Worm (Caenorhabditis elegans) whole organism, young adult: ENCODE results near the gene arv-1.

Source experiments
- F10E7.11 ChIP-seq: sonication (generic microtip); optimal IDR thresholded peaks from 2 replicates; lab custom pipeline; 2017; ENCODE audit warnings: mild to moderate bottlenecking, missing genetic modification characterization, moderate library complexity, missing compliant biosample characterization
- F37B4.10 ChIP-seq: fragments of 200-800 bp; sonication (Bioruptor generic); IDR thresholded peaks from 2 replicates; pipeline ENCODE4 v1.3.6; 2022; ENCODE audit warnings: missing genetic modification characterization, missing compliant biosample characterization
- F49E8.2 ChIP-seq: sonication (generic microtip); optimal IDR thresholded peaks from 3 replicates; lab custom pipeline; 2017; ENCODE audit warnings: missing genetic modification characterization, mild to moderate bottlenecking, missing compliant biosample characterization, antibody characterized with exemption, moderate library complexity; ENCODE audit not compliant: insufficient read depth
- K12H6.12 ChIP-seq: fragments of 200-800 bp; sonication (Bioruptor generic); optimal IDR thresholded peaks from 2 replicates; lab custom pipeline; 2018; ENCODE audit warnings: mild to moderate bottlenecking, missing genetic modification characterization, missing compliant biosample characterization
- Y56A3A.18 ChIP-seq: fragments of 200-800 bp; sonication (Bioruptor generic); IDR thresholded peaks from 2 replicates; pipeline ENCODE4 v1.3.6; 2022; ENCODE audit warnings: missing genetic modification reagents, missing genetic modification characterization, missing compliant biosample characterization
- ama-1 ChIP-seq, 3 experiments: fragments of 150-350 bp in 1 of 3; sonication (generic microtip) in 2 of 3; optimal IDR thresholded peaks; 2 replicates each; lab custom pipeline; 2014 to 2018; ENCODE audit warnings: missing biosample characterization in 2 of 3, missing genetic modification characterization in 2 of 3, missing genetic modification reagents in 2 of 3
- aptf-2 ChIP-seq: fragments of 200-800 bp; sonication (Bioruptor generic); conservative IDR thresholded peaks from 2 replicates; pipeline ENCODE4 v1.3.6; 2022; ENCODE audit warnings: missing genetic modification reagents, missing genetic modification characterization, missing compliant biosample characterization
- atf-7 ChIP-seq: sonication (generic microtip); optimal IDR thresholded peaks from 2 replicates; lab custom pipeline; 2017; ENCODE audit warnings: mild to moderate bottlenecking, missing genetic modification characterization, missing compliant biosample characterization
- bed-1 ChIP-seq: fragments of 200-800 bp; sonication (Bioruptor generic); IDR thresholded peaks from 2 replicates; pipeline ENCODE4 v1.3.6; 2022; ENCODE audit warnings: missing genetic modification reagents, missing genetic modification characterization, missing compliant biosample characterization
- bed-2 ChIP-seq: fragments of 200-800 bp; sonication (Bioruptor generic); IDR thresholded peaks from 2 replicates; pipeline ENCODE4 v1.3.6; 2022; ENCODE audit warnings: missing genetic modification reagents, missing genetic modification characterization, missing compliant biosample characterization
- ccch-3 ChIP-seq: fragments of 200-800 bp; sonication (Bioruptor generic); optimal IDR thresholded peaks from 2 replicates; lab custom pipeline; 2018; ENCODE audit warnings: mild to moderate bottlenecking, missing genetic modification characterization, missing compliant biosample characterization
- cebp-2 ChIP-seq: fragments of 200-800 bp; sonication (Bioruptor generic); IDR thresholded peaks from 2 replicates; pipeline ENCODE4 v1.3.6; 2022; ENCODE audit warnings: missing genetic modification characterization, missing compliant biosample characterization
- ceh-79 ChIP-seq: sonication (generic microtip); optimal IDR thresholded peaks from 2 replicates; lab custom pipeline; 2017; ENCODE audit warnings: mild to moderate bottlenecking, missing genetic modification characterization, missing compliant biosample characterization
- dpff-1 ChIP-seq: sonication (generic microtip); optimal IDR thresholded peaks from 2 replicates; lab custom pipeline; 2017; ENCODE audit warnings: mild to moderate bottlenecking, missing genetic modification characterization, missing compliant biosample characterization
- efl-1 ChIP-seq: fragments of 150-350 bp; optimal IDR thresholded peaks from 2 replicates; lab custom pipeline; 2014; ENCODE audit warnings: missing biosample characterization, missing genetic modification reagents, missing genetic modification characterization
- ekl-4 ChIP-seq: fragments of 200-800 bp; sonication (Bioruptor generic); IDR thresholded peaks from 2 replicates; pipeline ENCODE4 v1.3.6; 2022; ENCODE audit warnings: missing genetic modification reagents, missing genetic modification characterization, missing compliant biosample characterization
- ets-4 ChIP-seq: fragments of 200-800 bp; sonication (Bioruptor generic); optimal IDR thresholded peaks from 2 replicates; lab custom pipeline; 2018; ENCODE audit warnings: mild to moderate bottlenecking, missing genetic modification characterization, missing compliant biosample characterization
- fkh-3 ChIP-seq: sonication (generic microtip); optimal IDR thresholded peaks from 2 replicates; lab custom pipeline; 2016; ENCODE audit warnings: mild to moderate bottlenecking, missing genetic modification characterization, missing compliant biosample characterization
- him-1 ChIP-seq: sonication (generic microtip); optimal IDR thresholded peaks from 2 replicates; lab custom pipeline; 2016; ENCODE audit warnings: missing genotype, missing genetic modification reagents, missing genetic modification characterization, missing compliant biosample characterization
- hmg-1.2 ChIP-seq: fragments of 200-800 bp; sonication (Bioruptor generic); IDR thresholded peaks from 2 replicates; pipeline ENCODE4 v1.3.6; 2022; ENCODE audit warnings: missing genetic modification reagents, missing genetic modification characterization, missing compliant biosample characterization
- lag-1 ChIP-seq: fragments of 200-800 bp; sonication (Bioruptor generic); IDR thresholded peaks from 2 replicates; pipeline ENCODE4 v1.3.6; 2022; ENCODE audit warnings: missing genetic modification reagents, missing genetic modification characterization, missing compliant biosample characterization
- let-526 ChIP-seq: fragments of 200-800 bp; sonication (Bioruptor generic); IDR thresholded peaks from 2 replicates; pipeline ENCODE4 v1.3.6; 2022; ENCODE audit warnings: missing genetic modification reagents, missing genetic modification characterization, missing compliant biosample characterization
- let-607 ChIP-seq, 2 experiments: fragments of 200-800 bp in 1 of 2; sonication (Bioruptor generic) in 1 of 2; sonication (generic microtip) in 1 of 2; optimal IDR thresholded peaks; 2 replicates each; lab custom pipeline; 2016 to 2018; ENCODE audit warnings: mild to moderate bottlenecking in 2 of 2, missing compliant biosample characterization in 2 of 2, missing genetic modification characterization in 2 of 2, moderate library complexity in 2 of 2, missing genotype in 1 of 2
- lin-40 ChIP-seq: sonication (generic microtip); optimal IDR thresholded peaks from 2 replicates; lab custom pipeline; 2016; ENCODE audit warnings: missing genetic modification characterization, mild to moderate bottlenecking, missing compliant biosample characterization, missing genotype, missing genetic modification reagents
- lin-54 ChIP-seq: fragments of 200-800 bp; sonication (Bioruptor generic); optimal IDR thresholded peaks from 2 replicates; lab custom pipeline; 2018; ENCODE audit warnings: mild to moderate bottlenecking, missing genetic modification characterization, missing compliant biosample characterization
- lir-1 ChIP-seq: fragments of 200-800 bp; sonication (Bioruptor generic); conservative IDR thresholded peaks from 2 replicates; pipeline ENCODE4 v1.3.6; 2022; ENCODE audit warnings: missing genetic modification reagents, missing genetic modification characterization, missing compliant biosample characterization
- madf-10 ChIP-seq: sonication (generic microtip); optimal IDR thresholded peaks from 2 replicates; lab custom pipeline; 2016; ENCODE audit warnings: mild to moderate bottlenecking, missing genetic modification characterization, missing compliant biosample characterization
- mcd-1 ChIP-seq: fragments of 200-800 bp; sonication (Bioruptor generic); IDR thresholded peaks from 2 replicates; pipeline ENCODE4 v1.3.6; 2022; ENCODE audit warnings: missing genetic modification reagents, missing genetic modification characterization, missing compliant biosample characterization
- nfya-1 ChIP-seq: sonication (generic microtip); optimal IDR thresholded peaks from 2 replicates; lab custom pipeline; 2017; ENCODE audit warnings: antibody characterized with exemption, missing compliant biosample characterization, missing genetic modification characterization, borderline replicate concordance; ENCODE audit not compliant: insufficient read depth
- nfya-2 ChIP-seq: fragments of 200-800 bp; sonication (Bioruptor generic); IDR thresholded peaks from 2 replicates; pipeline ENCODE4 v1.3.6; 2022; ENCODE audit warnings: missing genetic modification reagents, missing genetic modification characterization, missing compliant biosample characterization
- nfyb-1 ChIP-seq: fragments of 200-800 bp; sonication (Bioruptor generic); IDR thresholded peaks from 2 replicates; pipeline ENCODE4 v1.3.6; 2022; ENCODE audit warnings: missing genetic modification reagents, missing genetic modification characterization, missing compliant biosample characterization
- nhr-27 ChIP-seq: fragments of 200-800 bp; sonication (Bioruptor generic); optimal IDR thresholded peaks from 2 replicates; lab custom pipeline; 2018; ENCODE audit warnings: mild to moderate bottlenecking, missing genetic modification characterization, moderate library complexity, missing compliant biosample characterization
- nhr-80 ChIP-seq: sonication (generic microtip); optimal IDR thresholded peaks from 2 replicates; lab custom pipeline; 2016; ENCODE audit warnings: missing genetic modification characterization, missing compliant biosample characterization
- rcor-1 ChIP-seq: fragments of 200-800 bp; sonication (Bioruptor generic); IDR thresholded peaks from 2 replicates; pipeline ENCODE4 v1.3.6; 2022; ENCODE audit warnings: missing genetic modification reagents, missing genetic modification characterization, missing compliant biosample characterization
- rec-8 ChIP-seq, 2 experiments: sonication (generic microtip); optimal IDR thresholded peaks; 2 replicates each; lab custom pipeline; 2016; ENCODE audit warnings: mild to moderate bottlenecking in 2 of 2, missing genetic modification characterization in 2 of 2, missing genetic modification reagents in 2 of 2, missing genotype in 2 of 2, missing biosample characterization in 1 of 2, missing compliant biosample characterization in 1 of 2, moderate library complexity in 1 of 2
- snpc-1.3 ChIP-seq: sonication (generic microtip); optimal IDR thresholded peaks from 2 replicates; lab custom pipeline; 2017; ENCODE audit warnings: missing genetic modification characterization, mild to moderate bottlenecking, missing compliant biosample characterization, antibody characterized with exemption, moderate library complexity, missing genotype, missing genetic modification reagents; ENCODE audit not compliant: insufficient read depth
- snpc-3.4 ChIP-seq: sonication (generic microtip); optimal IDR thresholded peaks from 2 replicates; lab custom pipeline; 2017; ENCODE audit warnings: missing genetic modification characterization, mild to moderate bottlenecking, missing compliant biosample characterization, antibody characterized with exemption, moderate library complexity, missing genotype, missing genetic modification reagents
- snpc-4 ChIP-seq, 5 experiments: fragments of 150-350 bp in 1 of 5; sonication (generic microtip) in 4 of 5; optimal IDR thresholded peaks; 2 replicates each; lab custom pipeline; 2014 to 2018; ENCODE audit warnings: missing genetic modification characterization in 5 of 5, missing biosample characterization in 3 of 5, antibody characterized with exemption in 2 of 5, mild to moderate bottlenecking in 2 of 5, missing compliant biosample characterization in 2 of 5, missing genotype in 2 of 5, moderate library complexity in 2 of 5, missing genetic modification reagents in 1 of 5
- tbp1 ChIP-seq: fragments of 200-800 bp; sonication (Bioruptor generic); optimal IDR thresholded peaks from 2 replicates; lab custom pipeline; 2018; ENCODE audit warnings: mild to moderate bottlenecking, missing genetic modification characterization, missing compliant biosample characterization
- tbx-9 ChIP-seq: sonication (generic microtip); optimal IDR thresholded peaks from 2 replicates; lab custom pipeline; 2016; ENCODE audit warnings: borderline replicate concordance, missing genetic modification characterization, inconsistent platforms, missing compliant biosample characterization
- zfh-2 ChIP-seq: fragments of 200-800 bp; sonication (Bioruptor generic); conservative IDR thresholded peaks from 2 replicates; pipeline ENCODE4 v1.3.6; 2022; ENCODE audit warnings: missing genetic modification reagents, missing genetic modification characterization, missing compliant biosample characterization
- ztf-22 ChIP-seq: fragments of 200-800 bp; sonication (Bioruptor generic); optimal IDR thresholded peaks from 2 replicates; lab custom pipeline; 2018; ENCODE audit warnings: mild to moderate bottlenecking, missing genetic modification characterization, moderate library complexity, missing compliant biosample characterization
- ztf-25 ChIP-seq: fragments of 200-800 bp; sonication (Bioruptor generic); IDR thresholded peaks from 2 replicates; pipeline ENCODE4 v1.3.6; 2022; ENCODE audit warnings: missing genetic modification reagents, missing genetic modification characterization, missing compliant biosample characterization
- ztf-26 ChIP-seq: sonication (generic microtip); optimal IDR thresholded peaks from 2 replicates; lab custom pipeline; 2017; ENCODE audit warnings: missing genetic modification characterization, missing compliant biosample characterization
- ztf-6 ChIP-seq: fragments of 200-800 bp; sonication (Bioruptor generic); IDR thresholded peaks from 2 replicates; pipeline ENCODE4 v1.3.6; 2022; ENCODE audit warnings: missing genetic modification reagents, missing genetic modification characterization, missing compliant biosample characterization

The arv-1 gene

ce11 chrII:10248355-10249041, 47.9 kb upstream of the arv-1 start, which contains the start of gene atad-3 (continued):
- TF ChIP-seq F49E8.2 (peak; percentile 49), ama-1 (optimal IDR thresholded peaks at IDR 0.05; lab: Kevin White, UChicago) (no peak), ama-1 (GFP tag; optimal IDR thresholded peaks at IDR 0.05; lab: Kevin White, UChicago) (no peak), lag-1 (GFP tag; lab: Robert Waterston, UW) (0 out of 2 replicates have a peak, but pooled peaks have one; percentile 68), Y56A3A.18 (GFP tag; lab: Robert Waterston, UW) (peak; percentile 62; the same call in 1 of the 2 replicates), ets-4 (no peak), aptf-2 (peak; percentile 94), mcd-1 (GFP tag; lab: Robert Waterston, UW) (peak; percentile 95), nhr-80 (tag; lab: Kevin White, UChicago) (peak; percentile 63), hmg-1.2 (GFP tag; lab: Robert Waterston, UW) (peak; percentile 78), snpc-4 (GFP tag; optimal IDR thresholded peaks at IDR 0.05; lab: Kevin White, UChicago) (peak; percentile 23), snpc-4 (tag; optimal IDR thresholded peaks at IDR 0.05; lab: Kevin White, UChicago) (peak; percentile 21 to 69 (median 52)), ccch-3 (peak; percentile 40), lin-40 (tag; lab: Kevin White, UChicago) (peak; percentile 73), rcor-1 (GFP tag; lab: Robert Waterston, UW) (peak; percentile 97), ztf-25 (GFP tag; lab: Robert Waterston, UW) (peak; percentile 98), bed-1 (GFP tag; lab: Robert Waterston, UW) (no peak), F37B4.10 (GFP tag; lab: Robert Waterston, UW) (0 out of 2 replicates have a peak, but pooled peaks have one; percentile 70), madf-10 (peak; percentile 87), ztf-26 (peak; percentile 33), ekl-4 (GFP tag; lab: Robert Waterston, UW) (peak; percentile 94), efl-1 (GFP tag; lab: Kevin White, UChicago) (peak; percentile 68), ceh-79 (no peak), tbx-9 (tag; lab: Kevin White, UChicago) (no peak), K12H6.12 (peak; percentile 79), fkh-3 (tag; lab: Kevin White, UChicago) (no peak), snpc-1.3 (peak; percentile 12), zfh-2 (peak; percentile 47; the same call in 1 of the 2 replicates), tbp1 (GFP tag; lab: Kevin White, UChicago) (peak; percentile 72), rec-8 (tag; optimal IDR thresholded peaks at IDR 0.05; lab: Kevin White, UChicago) (peak; percentile 23 to 49), him-1 (no peak), F10E7.11 (tag; lab: Kevin White, UChicago) (no peak), bed-2 (GFP tag; lab: Robert Waterston, UW) (peak; percentile 97), lin-54 (GFP tag; lab: Kevin White, UChicago) (peak; percentile 90), ztf-6 (GFP tag; lab: Robert Waterston, UW) (peak; percentile 93), snpc-3.4 (no peak), lir-1 (GFP tag; lab: Robert Waterston, UW) (peak; percentile 93), nfya-2 (GFP tag; lab: Robert Waterston, UW) (no peak), atf-7 (tag; lab: Kevin White, UChicago) (peak; percentile 64), let-526 (peak; percentile 95), nfya-1 (tag; lab: Kevin White, UChicago) (no peak), cebp-2 (GFP tag; lab: Robert Waterston, UW) (peak; percentile 68; the same call in 1 of the 2 replicates), ztf-22 (GFP tag; lab: Kevin White, UChicago) (peak; percentile 49), nhr-27 (tag; lab: Kevin White, UChicago) (no peak), nfyb-1 (GFP tag; lab: Robert Waterston, UW) (peak; percentile 95), let-607 (tag; optimal IDR thresholded peaks at IDR 0.05; lab: Kevin White, UChicago) (peak in 1 of 2 experiments; percentile 63), dpff-1 (tag; lab: Kevin White, UChicago) (no peak)
